Worm (Caenorhabditis elegans) whole organism, early embryonic: Measurements from ENCODE around the gene srh-36.

Experiments
- F13C5.2 ChIP-seq: sonication (generic microtip); optimal IDR thresholded peaks from 2 replicates; lab custom pipeline; 2017; ENCODE audit warnings: mild to moderate bottlenecking, missing genetic modification characterization, inconsistent platforms, missing compliant biosample characterization
- aly-1 ChIP-seq: sonication (generic microtip); optimal IDR thresholded peaks from 2 replicates; lab custom pipeline; 2016; ENCODE audit warnings: missing genetic modification characterization, missing compliant biosample characterization
- ama-1 ChIP-seq: fragments of 150-350 bp; optimal IDR thresholded peaks from 2 replicates; lab custom pipeline; 2014
- ceh-13 ChIP-seq: fragments of 200-800 bp; sonication (Bioruptor generic); optimal IDR thresholded peaks from 2 replicates; lab custom pipeline; 2018; ENCODE audit warnings: mild to moderate bottlenecking, missing genetic modification characterization, missing compliant biosample characterization
- ets-7 ChIP-seq: sonication (generic microtip); optimal IDR thresholded peaks from 2 replicates; lab custom pipeline; 2016; ENCODE audit warnings: missing genotype, missing genetic modification characterization, missing compliant biosample characterization
- flt-1 ChIP-seq: fragments of 200-800 bp; sonication (Bioruptor generic); IDR thresholded peaks from 2 replicates; pipeline ENCODE4 v1.3.6; 2022; ENCODE audit warnings: missing genetic modification characterization, missing compliant biosample characterization
- hmbx-1 ChIP-seq: sonication (generic microtip); optimal IDR thresholded peaks from 2 replicates; lab custom pipeline; 2016; ENCODE audit warnings: mild to moderate bottlenecking, missing genetic modification characterization, missing compliant biosample characterization
- hnd-1 ChIP-seq: sonication (generic microtip); optimal IDR thresholded peaks from 2 replicates; lab custom pipeline; 2016; ENCODE audit warnings: missing genetic modification characterization, missing compliant biosample characterization
- pes-1 ChIP-seq: fragments of 200-800 bp; sonication (Bioruptor generic); IDR thresholded peaks from 2 replicates; pipeline ENCODE4 v1.3.6; 2022; ENCODE audit warnings: missing genetic modification reagents, missing genetic modification characterization, missing compliant biosample characterization
- sea-1 ChIP-seq: fragments of 200-800 bp; sonication (Bioruptor generic); conservative IDR thresholded peaks from 2 replicates; pipeline ENCODE4 v1.3.6; 2022; ENCODE audit warnings: missing genetic modification characterization, missing compliant biosample characterization
- tbx-11 ChIP-seq: fragments of 200-800 bp; sonication (Bioruptor generic); IDR thresholded peaks from 2 replicates; pipeline ENCODE4 v1.3.6; 2022; ENCODE audit warnings: missing genetic modification characterization, missing compliant biosample characterization
- tra-4 ChIP-seq: sonication (generic microtip); optimal IDR thresholded peaks from 2 replicates; lab custom pipeline; 2017; ENCODE audit warnings: missing genetic modification characterization, missing compliant biosample characterization

Gene srh-36

DNA sequence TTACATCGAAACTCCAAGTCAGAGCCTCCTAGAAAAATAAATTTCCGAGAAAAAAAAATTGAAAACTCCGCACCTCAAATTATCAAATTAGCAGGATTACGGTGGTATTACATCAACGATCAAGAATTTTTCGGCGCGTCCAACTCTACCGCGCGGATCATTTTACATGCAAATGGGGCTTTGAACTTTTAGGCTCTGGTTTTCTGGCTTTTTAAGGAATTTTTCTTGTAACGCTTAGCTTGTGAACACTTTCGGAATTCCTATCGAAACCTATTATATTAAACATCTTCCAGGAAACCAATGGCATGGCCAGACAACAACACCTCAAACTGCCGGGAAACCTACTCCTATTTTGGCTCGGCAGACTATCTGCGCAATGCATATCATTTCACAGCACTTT lies 49.9 kb downstream of the srh-36 start, which contains the start of gene srh-56:
srh-56 (plus strand) TSS at position 301 of the 400 bp plus-strand sequence.
- TF ChIP-seq tra-4 (no peak), tbx-11 (GFP tag; lab: Robert Waterston, UW) (no peak), ceh-13 (GFP tag; lab: Kevin White, UChicago) (no peak), flt-1 (GFP tag; lab: Robert Waterston, UW) (no peak), aly-1 (tag; lab: Kevin White, UChicago) (no peak), sea-1 (GFP tag; lab: Robert Waterston, UW) (no peak), ama-1 (lab: Kevin White, UChicago) (no peak), pes-1 (no peak)

DNA sequence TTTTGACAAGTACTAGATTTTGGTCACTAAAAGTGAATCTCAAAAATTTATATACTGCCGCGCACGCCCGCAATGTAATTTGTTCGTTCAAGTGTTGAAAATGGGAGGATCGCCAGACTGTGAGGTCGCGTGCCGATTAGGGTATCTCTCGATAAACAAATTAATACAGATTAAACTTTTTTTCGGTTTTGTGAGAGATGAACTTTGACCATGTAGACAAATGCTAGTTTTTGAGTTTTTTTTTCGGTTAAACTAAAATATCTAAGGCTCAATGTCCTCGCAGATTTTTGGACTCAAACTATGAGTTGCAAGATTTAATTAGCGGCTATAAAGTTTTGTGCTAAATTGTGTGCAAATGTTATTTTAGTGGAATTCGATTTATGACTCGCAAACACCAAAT lies 51.7 kb downstream of the srh-36 start, which contains the start of gene dhs-15:
dhs-15 (minus strand) TSS at position 101 of the 400 bp plus-strand sequence.
- TF ChIP-seq hnd-1 (tag; lab: Kevin White, UChicago) (no peak), hmbx-1 (tag; lab: Kevin White, UChicago) (no peak), ets-7 (tag; lab: Kevin White, UChicago) (no peak), F13C5.2 (tag; lab: Kevin White, UChicago) (no peak)
